Worm (Caenorhabditis elegans) whole organism, late embryonic: Measurements from ENCODE around the gene C17H12.10.

Experiments
- ceh-34 ChIP-seq: sonication (generic microtip); optimal IDR thresholded peaks from 2 replicates; lab custom pipeline; 2016; ENCODE audit warnings: mild to moderate bottlenecking, missing genetic modification characterization, missing compliant biosample characterization
- lim-6 ChIP-seq: sonication (generic microtip); optimal IDR thresholded peaks from 2 replicates; lab custom pipeline; 2016; ENCODE audit warnings: missing genetic modification characterization, missing compliant biosample characterization
- pha-4 ChIP-seq: fragments of 150-350 bp; optimal IDR thresholded peaks from 2 replicates; lab custom pipeline; 2018; ENCODE audit warnings: missing biosample characterization, missing genetic modification reagents, missing genetic modification characterization

ce11 chrIV:6811808-6812207 is 5.2 kb downstream of the C17H12.10 start, which contains the start of gene ceh-48:
- TF ChIP-seq pha-4 (tag; lab: Kevin White, UChicago) (no peak), lim-6 (no peak), ceh-34 (tag; lab: Kevin White, UChicago) (no peak)
